Worm (Caenorhabditis elegans) whole organism, L1 larva: ENCODE data around the gene cdc-48.1.

Experiments used
- C16A3.4 ChIP-seq: fragments of 150-350 bp; optimal IDR thresholded peaks from 2 replicates; lab custom pipeline; 2014; ENCODE audit warnings: missing biosample characterization, missing genetic modification characterization
- F16B12.6 ChIP-seq: fragments of 150-350 bp; optimal IDR thresholded peaks from 2 replicates; lab custom pipeline; 2014; ENCODE audit warnings: missing biosample characterization, missing genetic modification characterization
- alr-1 ChIP-seq: fragments of 200-800 bp; sonication (Bioruptor generic); optimal IDR thresholded peaks from 2 replicates; lab custom pipeline; 2018; ENCODE audit warnings: borderline replicate concordance, mild to moderate bottlenecking, missing genetic modification characterization, missing compliant biosample characterization
- ceh-63 ChIP-seq: fragments of 200-800 bp; sonication (Bioruptor generic); optimal IDR thresholded peaks from 2 replicates; lab custom pipeline; 2018; ENCODE audit warnings: mild to moderate bottlenecking, missing genetic modification characterization, missing compliant biosample characterization
- ceh-82 ChIP-seq, 3 experiments: fragments of 150-350 bp in 1 of 3; sonication (generic microtip) in 2 of 3; optimal IDR thresholded peaks; 2 replicates each; lab custom pipeline; 2014 to 2017; ENCODE audit warnings: missing biosample characterization in 3 of 3, missing genetic modification characterization in 3 of 3
- ceh-90 ChIP-seq: sonication (generic microtip); optimal IDR thresholded peaks from 2 replicates; lab custom pipeline; 2016; ENCODE audit warnings: missing genetic modification characterization, missing compliant biosample characterization
- ces-1 ChIP-seq: fragments of 150-350 bp; optimal IDR thresholded peaks from 2 replicates; lab custom pipeline; 2014; ENCODE audit warnings: missing biosample characterization, missing genetic modification reagents, missing genetic modification characterization
- dpl-1 ChIP-seq, 3 experiments: fragments of 150-350 bp in 2 of 3; sonication (generic microtip) in 1 of 3; optimal IDR thresholded peaks; 2 replicates each; lab custom pipeline; 2014 to 2017; ENCODE audit warnings: missing biosample characterization in 3 of 3, missing genetic modification characterization in 3 of 3, missing genetic modification reagents in 3 of 3
- dsc-1 ChIP-seq: sonication (generic microtip); optimal IDR thresholded peaks from 2 replicates; lab custom pipeline; 2016; ENCODE audit warnings: mild to moderate bottlenecking, missing genetic modification characterization, missing compliant biosample characterization
- efl-1 ChIP-seq, 4 experiments: fragments of 150-350 bp; optimal IDR thresholded peaks in 3 of 4; peaks in 1 of 4; 1 replicate in 1 of 4; 2 replicates in 3 of 4; lab custom pipeline; 2014; ENCODE audit warnings: missing biosample characterization in 2 of 4, missing genetic modification characterization in 2 of 4, missing genetic modification reagents in 2 of 4
- efl-3 ChIP-seq: fragments of 200-800 bp; sonication (Bioruptor generic); optimal IDR thresholded peaks from 2 replicates; lab custom pipeline; 2018; ENCODE audit warnings: mild to moderate bottlenecking, missing genetic modification characterization, missing compliant biosample characterization
- egl-13 ChIP-seq: sonication (generic microtip); optimal IDR thresholded peaks from 2 replicates; lab custom pipeline; 2016; ENCODE audit warnings: missing genotype, missing genetic modification reagents, missing genetic modification characterization, missing compliant biosample characterization
- egl-27 ChIP-seq, 2 experiments: fragments of 150-350 bp in 1 of 2; sonication (generic microtip); optimal IDR thresholded peaks; 3 replicates each; lab custom pipeline; 2017 to 2018; ENCODE audit warnings: missing biosample characterization in 2 of 2, missing genetic modification characterization in 2 of 2, missing genetic modification reagents in 2 of 2
- fkh-10 ChIP-seq: sonication (generic microtip); optimal IDR thresholded peaks from 2 replicates; lab custom pipeline; 2017; ENCODE audit warnings: missing biosample characterization, missing genetic modification reagents, missing genetic modification characterization
- fkh-4 ChIP-seq: sonication (generic microtip); optimal IDR thresholded peaks from 2 replicates; lab custom pipeline; 2016; ENCODE audit warnings: missing compliant biosample characterization, missing genetic modification characterization, borderline replicate concordance
- fkh-8 ChIP-seq: sonication (generic microtip); optimal IDR thresholded peaks from 2 replicates; lab custom pipeline; 2016; ENCODE audit warnings: mild to moderate bottlenecking, missing genetic modification characterization, missing compliant biosample characterization
- fos-1 ChIP-seq: fragments of 150-350 bp; optimal IDR thresholded peaks from 2 replicates; lab custom pipeline; 2014; ENCODE audit warnings: missing biosample characterization, missing genetic modification characterization
- hlh-4 ChIP-seq: sonication (generic microtip); optimal IDR thresholded peaks from 2 replicates; lab custom pipeline; 2016; ENCODE audit warnings: mild to moderate bottlenecking, missing genetic modification characterization, missing compliant biosample characterization
- hpl-2 ChIP-seq: fragments of 150-350 bp; optimal IDR thresholded peaks from 2 replicates; lab custom pipeline; 2014; ENCODE audit warnings: missing biosample characterization, missing genetic modification reagents, missing genetic modification characterization
- irx-1 ChIP-seq: sonication (generic microtip); optimal IDR thresholded peaks from 2 replicates; lab custom pipeline; 2016; ENCODE audit warnings: missing genetic modification characterization, missing compliant biosample characterization
- isw-1 ChIP-seq: fragments of 200-800 bp; sonication (Bioruptor generic); IDR thresholded peaks from 2 replicates; pipeline ENCODE4 v1.3.6; 2022; ENCODE audit warnings: missing genetic modification characterization, missing compliant biosample characterization
- jun-1 ChIP-seq: fragments of 150-350 bp; optimal IDR thresholded peaks from 2 replicates; lab custom pipeline; 2014; ENCODE audit warnings: missing biosample characterization, missing genetic modification reagents, missing genetic modification characterization
- lin-14 ChIP-seq: fragments of 200-800 bp; sonication (Bioruptor generic); optimal IDR thresholded peaks from 2 replicates; lab custom pipeline; 2018; ENCODE audit warnings: mild to moderate bottlenecking, missing genetic modification characterization, moderate library complexity, missing compliant biosample characterization
- lin-15B ChIP-seq: fragments of 150-350 bp; sonication (generic microtip); optimal IDR thresholded peaks from 3 replicates; lab custom pipeline; 2014; ENCODE audit warnings: missing biosample characterization, missing genetic modification characterization
- lin-35 ChIP-seq, 2 experiments: fragments of 150-350 bp; optimal IDR thresholded peaks; 2 replicates each; lab custom pipeline; 2014; ENCODE audit warnings: missing biosample characterization in 2 of 2, missing genetic modification characterization in 2 of 2, missing genetic modification reagents in 2 of 2
- lsy-2 ChIP-seq, 2 experiments: fragments of 150-350 bp; optimal IDR thresholded peaks; 2 replicates each; lab custom pipeline; 2014; ENCODE audit warnings: missing biosample characterization in 2 of 2, missing genetic modification characterization in 2 of 2
- mef-2 ChIP-seq: fragments of 150-350 bp; optimal IDR thresholded peaks from 2 replicates; lab custom pipeline; 2014; ENCODE audit warnings: missing biosample characterization, missing genetic modification characterization
- mep-1 ChIP-seq: fragments of 150-350 bp; optimal IDR thresholded peaks from 2 replicates; lab custom pipeline; 2014; ENCODE audit warnings: missing biosample characterization, missing genetic modification characterization
- nhr-11 ChIP-seq: fragments of 150-350 bp; optimal IDR thresholded peaks from 2 replicates; lab custom pipeline; 2014; ENCODE audit warnings: missing biosample characterization, missing genetic modification characterization
- nhr-19 ChIP-seq: fragments of 200-800 bp; sonication (Bioruptor generic); conservative IDR thresholded peaks from 2 replicates; pipeline ENCODE4 v1.3.6; 2022; ENCODE audit warnings: missing genetic modification characterization, missing compliant biosample characterization
- nhr-28 ChIP-seq: fragments of 150-350 bp; optimal IDR thresholded peaks from 2 replicates; lab custom pipeline; 2014; ENCODE audit warnings: missing biosample characterization, missing genetic modification characterization
- nhr-71 ChIP-seq: sonication (generic microtip); optimal IDR thresholded peaks from 2 replicates; lab custom pipeline; 2016; ENCODE audit warnings: mild to moderate bottlenecking, missing genetic modification characterization, moderate library complexity, missing compliant biosample characterization
- nhr-76 ChIP-seq: sonication (generic microtip); optimal IDR thresholded peaks from 2 replicates; lab custom pipeline; 2017; ENCODE audit warnings: missing biosample characterization, missing genetic modification characterization
- nhr-77 ChIP-seq: fragments of 150-350 bp; optimal IDR thresholded peaks from 2 replicates; lab custom pipeline; 2014; ENCODE audit warnings: missing biosample characterization, missing genetic modification characterization
- nhr-85 ChIP-seq: sonication (generic microtip); peaks from one replicate; lab custom pipeline; 2016; ENCODE audit warnings: missing genetic modification characterization, inconsistent platforms, missing compliant biosample characterization
- pag-3 ChIP-seq: sonication (generic microtip); optimal IDR thresholded peaks from 2 replicates; lab custom pipeline; 2017; ENCODE audit warnings: missing genetic modification characterization, mild to moderate bottlenecking, missing compliant biosample characterization, antibody characterized with exemption, borderline replicate concordance; ENCODE audit not compliant: insufficient read depth
- pax-3 ChIP-seq: fragments of 200-800 bp; sonication (Bioruptor generic); optimal IDR thresholded peaks from 2 replicates; lab custom pipeline; 2018; ENCODE audit warnings: mild to moderate bottlenecking, missing genetic modification characterization, moderate library complexity, missing compliant biosample characterization
- snpc-4 ChIP-seq: fragments of 150-350 bp; optimal IDR thresholded peaks from 2 replicates; lab custom pipeline; 2014; ENCODE audit warnings: missing biosample characterization, missing genetic modification characterization
- sup-37 ChIP-seq: fragments of 200-800 bp; sonication (Bioruptor generic); optimal IDR thresholded peaks from 2 replicates; lab custom pipeline; 2018; ENCODE audit warnings: mild to moderate bottlenecking, missing genetic modification characterization, missing compliant biosample characterization
- swsn-7 ChIP-seq: sonication (generic microtip); optimal IDR thresholded peaks from 2 replicates; lab custom pipeline; 2016; ENCODE audit warnings: missing genetic modification characterization, missing compliant biosample characterization
- tlp-1 ChIP-seq: fragments of 150-350 bp; optimal IDR thresholded peaks from 2 replicates; lab custom pipeline; 2014; ENCODE audit warnings: missing biosample characterization, missing genetic modification characterization
- unc-30 ChIP-seq: sonication (generic microtip); optimal IDR thresholded peaks from 2 replicates; lab custom pipeline; 2017; ENCODE audit warnings: missing biosample characterization, missing genetic modification characterization
- unc-98 ChIP-seq: fragments of 200-800 bp; sonication (Bioruptor generic); IDR thresholded peaks from 2 replicates; pipeline ENCODE4 v1.3.6; 2022; ENCODE audit warnings: missing genetic modification characterization, missing compliant biosample characterization
- xbp-1 ChIP-seq: sonication (generic microtip); optimal IDR thresholded peaks from 2 replicates; lab custom pipeline; 2016; ENCODE audit warnings: missing genetic modification characterization, missing compliant biosample characterization
- zag-1 ChIP-seq: fragments of 150-350 bp; optimal IDR thresholded peaks from 2 replicates; lab custom pipeline; 2014; ENCODE audit warnings: missing biosample characterization, missing genetic modification characterization
- ztf-11 ChIP-seq, 2 experiments: sonication (generic microtip); optimal IDR thresholded peaks; 2 replicates each; lab custom pipeline; 2016 to 2017; ENCODE audit warnings: missing genetic modification characterization in 2 of 2, missing biosample characterization in 1 of 2, missing compliant biosample characterization in 1 of 2

cdc-48.1 gene

ce11 chrII:10548778-10549671 is 14.2 kb downstream of the cdc-48.1 start (continued):
- TF ChIP-seq efl-3 (GFP tag; lab: Kevin White, UChicago): no peak

- TF ChIP-seq efl-1 (optimal IDR thresholded peaks at IDR 0.05; lab: Kevin White, UChicago) (no peak), efl-1 (GFP tag; optimal IDR thresholded peaks at IDR 0.05 in 1 of 2; lab: Kevin White, UChicago) (peak in 1 of 2 experiments; percentile 94), lin-14 (peak; percentile 63), egl-27 (tag; optimal IDR thresholded peaks at IDR 0.05; lab: Kevin White, UChicago) (no peak), dpl-1 (GFP tag; optimal IDR thresholded peaks at IDR 0.05; lab: Kevin White, UChicago) (peak in 1 of 3 experiments; percentile 15), mef-2 (tag; lab: Kevin White, UChicago) (peak; percentile 18), efl-3 (GFP tag; lab: Kevin White, UChicago) (no peak), hpl-2 (GFP tag; lab: Kevin White, UChicago) (no peak), dsc-1 (tag; lab: Kevin White, UChicago) (no peak), unc-30 (no peak), unc-98 (GFP tag; lab: Robert Waterston, UW) (no peak), xbp-1 (tag; lab: Kevin White, UChicago) (no peak), ces-1 (GFP tag; lab: Kevin White, UChicago) (no peak), ceh-90 (tag; lab: Kevin White, UChicago) (no peak), C16A3.4 (tag; lab: Kevin White, UChicago) (no peak), fkh-4 (tag; lab: Kevin White, UChicago) (no peak), irx-1 (tag; lab: Kevin White, UChicago) (no peak), swsn-7 (no peak), jun-1 (tag; lab: Kevin White, UChicago) (no peak), ztf-11 (tag; optimal IDR thresholded peaks at IDR 0.05; lab: Kevin White, UChicago) (peak in 1 of 2 experiments; percentile 35), nhr-19 (GFP tag; lab: Robert Waterston, UW) (0 out of 2 replicates have a peak, but pooled peaks have one; percentile 1), snpc-4 (no peak), ceh-82 (tag; optimal IDR thresholded peaks at IDR 0.05; lab: Kevin White, UChicago) (no peak), zag-1 (tag; lab: Kevin White, UChicago) (no peak), isw-1 (GFP tag; lab: Robert Waterston, UW) (no peak), lin-35 (GFP tag; optimal IDR thresholded peaks at IDR 0.05; lab: Kevin White, UChicago) (peak; percentile 33 to 51), nhr-77 (tag; lab: Kevin White, UChicago) (no peak), tlp-1 (tag; lab: Kevin White, UChicago) (no peak), fkh-10 (GFP tag; lab: Kevin White, UChicago) (no peak), nhr-71 (peak; percentile 60), nhr-85 (no peak), egl-13 (tag; lab: Kevin White, UChicago) (no peak), fkh-8 (tag; lab: Kevin White, UChicago) (peak; percentile 51), nhr-11 (no peak), lin-15B (tag; lab: Kevin White, UChicago) (no peak), ceh-63 (no peak), F16B12.6 (tag; lab: Kevin White, UChicago) (no peak), fos-1 (no peak), hlh-4 (tag; lab: Kevin White, UChicago) (no peak), lsy-2 (tag; optimal IDR thresholded peaks at IDR 0.05; lab: Kevin White, UChicago) (peak; percentile 2 to 17), sup-37 (GFP tag; lab: Kevin White, UChicago) (no peak), nhr-28 (no peak), pag-3 (tag; lab: Kevin White, UChicago) (no peak), pax-3 (peak; percentile 22), nhr-76 (tag; lab: Kevin White, UChicago) (no peak), alr-1 (no peak), mep-1 (tag; lab: Kevin White, UChicago) (peak; percentile 82)
Measured at ce11 chrII:10547803-10548693, 15.2 kb downstream of the cdc-48.1 start.
